Fruit fly (Drosophila melanogaster) whole organism, embryonic: Measurements from ENCODE around the gene CG42554.

Experiments used
- Bteb2 ChIP-seq: fragments of 200-800 bp; sonication (Bioruptor generic); optimal IDR thresholded peaks from 2 replicates; lab custom pipeline; 2016; ENCODE audit warnings: missing biosample characterization, missing genetic modification characterization
- CG10543 ChIP-seq: fragments of 200-800 bp; sonication (Bioruptor generic); optimal IDR thresholded peaks from 3 replicates; lab custom pipeline; 2017; ENCODE audit warnings: missing biosample characterization, mild to moderate bottlenecking, missing genetic modification characterization, moderate library complexity
- CG12236 ChIP-seq: fragments of 200-800 bp; sonication (Bioruptor generic); optimal IDR thresholded peaks from 2 replicates; lab custom pipeline; 2016; ENCODE audit warnings: missing biosample characterization, missing genetic modification characterization
- CG13123 ChIP-seq: fragments of 200-800 bp; sonication (Bioruptor generic); optimal IDR thresholded peaks from 2 replicates; lab custom pipeline; 2016; ENCODE audit warnings: missing biosample characterization, missing genetic modification characterization
- CG14014 ChIP-seq: fragments of 200-800 bp; sonication (Bioruptor generic); IDR thresholded peaks from 2 replicates; pipeline ENCODE4 v1.3.6; 2022; ENCODE audit warnings: missing biosample characterization, missing genetic modification characterization
- CG14710 ChIP-seq: fragments of 200-800 bp; sonication (Bioruptor generic); optimal IDR thresholded peaks from 3 replicates; lab custom pipeline; 2019; ENCODE audit warnings: missing biosample characterization, mild to moderate bottlenecking, missing genetic modification characterization, moderate library complexity
- CG1529 ChIP-seq: fragments of 200-800 bp; sonication (Bioruptor generic); optimal IDR thresholded peaks from 3 replicates; lab custom pipeline; 2018; ENCODE audit warnings: missing biosample characterization, missing genetic modification characterization
- CG15696 ChIP-seq: fragments of 200-800 bp; sonication (Bioruptor generic); optimal IDR thresholded peaks from 2 replicates; lab custom pipeline; 2019; ENCODE audit warnings: missing biosample characterization, mild to moderate bottlenecking, missing genetic modification characterization, moderate library complexity
- CG1602 ChIP-seq: fragments of 200-800 bp; sonication (Bioruptor generic); optimal IDR thresholded peaks from 3 replicates; lab custom pipeline; 2016; ENCODE audit warnings: missing biosample characterization, missing genetic modification characterization
- CG16813 ChIP-seq: fragments of 200-800 bp; sonication (Bioruptor generic); IDR thresholded peaks from 3 replicates; pipeline ENCODE4 v1.3.6; 2022; ENCODE audit warnings: missing biosample characterization, missing genetic modification characterization; ENCODE audit not compliant: partially characterized antibody
- CG17612 ChIP-seq: fragments of 200-800 bp; sonication (Bioruptor generic); IDR thresholded peaks from 2 replicates; pipeline ENCODE4 v1.3.6; 2022; ENCODE audit warnings: missing biosample characterization, missing genetic modification characterization
- CG17829 ChIP-seq: fragments of 200-800 bp; optimal IDR thresholded peaks from 2 replicates; lab custom pipeline; 2019; ENCODE audit warnings: missing biosample characterization, mild to moderate bottlenecking, missing genetic modification characterization, moderate library complexity
- CG1832 ChIP-seq: fragments of 200-800 bp; sonication (Bioruptor generic); optimal IDR thresholded peaks from 2 replicates; lab custom pipeline; 2017; ENCODE audit warnings: missing biosample characterization, mild to moderate bottlenecking, missing genetic modification characterization, inconsistent platforms
- CG2712 ChIP-seq: fragments of 200-800 bp; optimal IDR thresholded peaks from 3 replicates; lab custom pipeline; 2019; ENCODE audit warnings: missing biosample characterization, mild to moderate bottlenecking, missing genetic modification characterization, moderate library complexity
- CG30020 ChIP-seq: fragments of 200-800 bp; optimal IDR thresholded peaks from 2 replicates; lab custom pipeline; 2019; ENCODE audit warnings: missing biosample characterization, mild to moderate bottlenecking, missing genetic modification characterization, moderate library complexity
- CG3065 ChIP-seq: fragments of 200-800 bp; sonication (Bioruptor generic); optimal IDR thresholded peaks from 2 replicates; lab custom pipeline; 2016; ENCODE audit warnings: missing biosample characterization, missing genetic modification characterization
- CG3163 ChIP-seq: fragments of 200-800 bp; sonication (Bioruptor generic); optimal IDR thresholded peaks from 3 replicates; lab custom pipeline; 2016; ENCODE audit warnings: missing biosample characterization, missing genetic modification characterization
- CG3407 ChIP-seq: fragments of 200-800 bp; sonication (Bioruptor generic); optimal IDR thresholded peaks from 2 replicates; lab custom pipeline; 2018; ENCODE audit warnings: missing biosample characterization, mild to moderate bottlenecking, missing genetic modification characterization
- CG6254 ChIP-seq: fragments of 200-800 bp; sonication (Bioruptor generic); optimal IDR thresholded peaks from 3 replicates; lab custom pipeline; 2017; ENCODE audit warnings: mild to moderate bottlenecking, missing biosample characterization, missing genetic modification reagents, missing genetic modification characterization
- CG6683 ChIP-seq: fragments of 200-800 bp; sonication (Bioruptor generic); optimal IDR thresholded peaks from 2 replicates; lab custom pipeline; 2017; ENCODE audit warnings: missing biosample characterization, mild to moderate bottlenecking, missing genetic modification characterization, missing genetic modification reagents
- CG8478 ChIP-seq: fragments of >200 bp; optimal IDR thresholded peaks from 2 replicates; lab custom pipeline; 2018
- CG9437 ChIP-seq: fragments of 200-800 bp; sonication (Bioruptor generic); optimal IDR thresholded peaks from 2 replicates; lab custom pipeline; 2018; ENCODE audit warnings: missing biosample characterization, mild to moderate bottlenecking, missing genetic modification characterization
- Camta ChIP-seq: fragments of 200-800 bp; sonication (Bioruptor generic); optimal IDR thresholded peaks from 2 replicates; lab custom pipeline; 2016; ENCODE audit warnings: missing biosample characterization, missing genetic modification characterization
- Dek ChIP-seq: fragments of 200-800 bp; sonication (Bioruptor generic); optimal IDR thresholded peaks from 3 replicates; lab custom pipeline; 2019; ENCODE audit warnings: missing biosample characterization, mild to moderate bottlenecking, missing genetic modification characterization, moderate library complexity
- Fer3 ChIP-seq: fragments of 200-800 bp; sonication (Bioruptor generic); optimal IDR thresholded peaks from 2 replicates; lab custom pipeline; 2018; ENCODE audit warnings: missing biosample characterization, mild to moderate bottlenecking, missing genetic modification characterization, moderate library complexity
- Gsc ChIP-seq: fragments of 200-800 bp; sonication (Bioruptor generic); IDR thresholded peaks from 2 replicates; pipeline ENCODE4 v1.3.6; 2022; ENCODE audit warnings: missing biosample characterization, missing genetic modification characterization
- HLH3B ChIP-seq: fragments of 200-800 bp; sonication (Bioruptor generic); IDR thresholded peaks from 2 replicates; pipeline ENCODE4 v1.3.6; 2022; ENCODE audit warnings: missing biosample characterization, missing genetic modification characterization
- Hr51 ChIP-seq, 2 experiments: fragments of 200-800 bp; sonication (Bioruptor generic); optimal IDR thresholded peaks; 2 replicates in 1 of 2; 3 replicates in 1 of 2; lab custom pipeline; 2016 to 2018; ENCODE audit warnings: missing biosample characterization in 2 of 2, missing genetic modification characterization in 2 of 2, mild to moderate bottlenecking in 1 of 2, moderate library complexity in 1 of 2
- NK7.1 ChIP-seq: fragments of 200-800 bp; sonication (Bioruptor generic); optimal IDR thresholded peaks from 3 replicates; lab custom pipeline; 2016; ENCODE audit warnings: missing biosample characterization, missing genetic modification characterization
- Neu2 ChIP-seq: fragments of 200-800 bp; sonication (Bioruptor generic); optimal IDR thresholded peaks from 3 replicates; lab custom pipeline; 2016; ENCODE audit warnings: missing biosample characterization, missing genetic modification characterization, borderline replicate concordance
- Nf-YA ChIP-seq: fragments of 200-800 bp; sonication (Bioruptor generic); IDR thresholded peaks from 2 replicates; pipeline ENCODE4 v1.3.6; 2022; ENCODE audit warnings: missing biosample characterization, missing genetic modification characterization
- Sox102F ChIP-seq: fragments of 200-800 bp; sonication (Bioruptor generic); optimal IDR thresholded peaks from 2 replicates; lab custom pipeline; 2018; ENCODE audit warnings: missing biosample characterization, mild to moderate bottlenecking, missing genetic modification characterization, moderate library complexity
- Sry-β ChIP-seq: fragments of 200-800 bp; sonication (Bioruptor generic); optimal IDR thresholded peaks from 2 replicates; lab custom pipeline; 2018; ENCODE audit warnings: missing biosample characterization, mild to moderate bottlenecking, missing genetic modification characterization, moderate library complexity
- Tbp ChIP-seq: fragments of >200 bp; optimal IDR thresholded peaks from 2 replicates; lab custom pipeline; 2018; ENCODE audit warnings: missing biosample characterization, missing genetic modification characterization
- ara ChIP-seq: fragments of 200-800 bp; sonication (Bioruptor generic); IDR thresholded peaks from 2 replicates; pipeline ENCODE4 v1.3.6; 2022; ENCODE audit warnings: missing biosample characterization, missing genetic modification characterization
- ash1 ChIP-seq: fragments of 200-800 bp; sonication (Bioruptor generic); optimal IDR thresholded peaks from 2 replicates; lab custom pipeline; 2018; ENCODE audit warnings: missing biosample characterization, mild to moderate bottlenecking, missing genetic modification characterization
- br ChIP-seq: fragments of >200 bp; optimal IDR thresholded peaks from 2 replicates; lab custom pipeline; 2017
- crc ChIP-seq: fragments of 200-800 bp; sonication (Bioruptor generic); optimal IDR thresholded peaks from 2 replicates; lab custom pipeline; 2016; ENCODE audit warnings: missing biosample characterization, missing genetic modification characterization
- dan ChIP-seq: fragments of 200-800 bp; sonication (Bioruptor generic); IDR thresholded peaks from 2 replicates; pipeline ENCODE4 v1.3.6; 2022; ENCODE audit warnings: missing biosample characterization, missing genetic modification characterization
- dpn ChIP-seq, 2 experiments: fragments of 200-800 bp; sonication (Bioruptor generic); optimal IDR thresholded peaks; 3 replicates each; lab custom pipeline; 2016; ENCODE audit warnings: missing biosample characterization in 2 of 2, missing genetic modification characterization in 2 of 2
- emc ChIP-seq: fragments of 200-800 bp; sonication (Bioruptor generic); optimal IDR thresholded peaks from 2 replicates; lab custom pipeline; 2016; ENCODE audit warnings: missing biosample characterization, missing genetic modification characterization
- en ChIP-seq: fragments of 200-800 bp; sonication (Bioruptor generic); optimal IDR thresholded peaks from 2 replicates; lab custom pipeline; 2016; ENCODE audit warnings: missing biosample characterization, missing genetic modification characterization
- insv ChIP-seq, 2 experiments: fragments of 200-800 bp; sonication (Bioruptor generic); optimal IDR thresholded peaks; 3 replicates each; lab custom pipeline; 2016 to 2018; ENCODE audit warnings: missing biosample characterization in 2 of 2, missing genetic modification characterization in 2 of 2
- kay ChIP-seq: fragments of 200-800 bp; sonication (Bioruptor generic); optimal IDR thresholded peaks from 2 replicates; lab custom pipeline; 2016; ENCODE audit warnings: missing biosample characterization, missing genetic modification characterization
- pb ChIP-seq: fragments of 200-800 bp; sonication (Bioruptor generic); optimal IDR thresholded peaks from 3 replicates; lab custom pipeline; 2016; ENCODE audit warnings: missing biosample characterization, missing genetic modification characterization
- prd ChIP-seq, 3 experiments: fragments of >200 bp in 2 of 3; fragments of 200-800 bp in 1 of 3; sonication (Bioruptor generic) in 1 of 3; optimal IDR thresholded peaks in 2 of 3; IDR thresholded peaks in 1 of 3; 2 replicates in 2 of 3; 3 replicates in 1 of 3; pipeline versions ENCODE4 v1.3.6 to Lab custom; 2017 to 2022; ENCODE audit warnings: missing biosample characterization in 1 of 3, missing genetic modification characterization in 1 of 3
- tll ChIP-seq, 2 experiments: fragments of 200-800 bp in 1 of 2; fragments of >200 bp in 1 of 2; sonication (Bioruptor generic) in 1 of 2; optimal IDR thresholded peaks; 2 replicates each; lab custom pipeline; 2017 to 2019; ENCODE audit warnings: missing biosample characterization in 2 of 2, missing genetic modification characterization in 2 of 2, mild to moderate bottlenecking in 1 of 2, moderate library complexity in 1 of 2
- tup ChIP-seq: fragments of 200-800 bp; sonication (Bioruptor generic); optimal IDR thresholded peaks from 2 replicates; lab custom pipeline; 2016; ENCODE audit warnings: missing biosample characterization, mild to moderate bottlenecking, missing genetic modification characterization, moderate library complexity
- wdn ChIP-seq: fragments of 200-800 bp; sonication (Bioruptor generic); IDR thresholded peaks from 2 replicates; pipeline ENCODE4 v1.3.6; 2022; ENCODE audit warnings: missing biosample characterization, missing genetic modification characterization
- zen ChIP-seq: fragments of 200-800 bp; sonication (Bioruptor generic); optimal IDR thresholded peaks from 3 replicates; lab custom pipeline; 2018; ENCODE audit warnings: missing biosample characterization, mild to moderate bottlenecking, missing genetic modification characterization, moderate library complexity

CG42554 gene

dm6 chr3L:819297-819886 is 16.1 kb upstream of the CG42554 start (continued):
- no peak for TF ChIP-seq Tbp (GFP tag; lab: Kevin White, UChicago)
- TF ChIP-seq wdn, result peak; percentile 81
- TF ChIP-seq CG9437 (GFP tag; lab: Kevin White, UChicago), result peak; percentile 71
- peak; percentile 91 for TF ChIP-seq ara (GFP tag; lab: Robert Waterston, UW)
- TF ChIP-seq zen (tag; lab: Kevin White, UChicago), result peak; percentile 27
- TF ChIP-seq CG3407, result peak; percentile 71
- peak; percentile 80 for TF ChIP-seq CG12236 (GFP tag; lab: Kevin White, UChicago)
- peak; percentile 88 to 94 for TF ChIP-seq dpn (GFP tag; optimal IDR thresholded peaks at IDR 0.05; lab: Kevin White, UChicago)
- TF ChIP-seq tup (GFP tag; lab: Kevin White, UChicago), result peak; percentile 53
- TF ChIP-seq pb (GFP tag; lab: Kevin White, UChicago), result peak; percentile 87
- TF ChIP-seq HLH3B (GFP tag; lab: Robert Waterston, UW), result peak; percentile 95
- TF ChIP-seq tll (GFP tag; optimal IDR thresholded peaks at IDR 0.05; lab: Kevin White, UChicago), result no peak
- TF ChIP-seq insv (GFP tag; optimal IDR thresholded peaks at IDR 0.05; lab: Kevin White, UChicago), result peak in 1 of 2 experiments; percentile 22
- no peak for TF ChIP-seq CG16813 (GFP tag; lab: Robert Waterston, UW)
- peak; percentile 70 to 88 for TF ChIP-seq Hr51 (GFP tag; optimal IDR thresholded peaks at IDR 0.05; lab: Kevin White, UChicago)
- TF ChIP-seq CG14014 (GFP tag; lab: Robert Waterston, UW), result peak; percentile 94
- peak; percentile 58 for TF ChIP-seq CG6683 (GFP tag; lab: Kevin White, UChicago)
- TF ChIP-seq Bteb2, result peak; percentile 67
- TF ChIP-seq CG14710 (tag; lab: Kevin White, UChicago), result peak; percentile 58
- no peak for TF ChIP-seq CG8478
- TF ChIP-seq CG10543 (GFP tag; lab: Kevin White, UChicago), result peak; percentile 82
- TF ChIP-seq Dek (tag; lab: Kevin White, UChicago), result peak; percentile 89
- TF ChIP-seq kay (GFP tag; lab: Kevin White, UChicago), result peak; percentile 47
- peak; percentile 14 for TF ChIP-seq Sry-β (GFP tag; lab: Kevin White, UChicago)
- peak; percentile 75 for TF ChIP-seq Gsc
- TF ChIP-seq CG1602 (GFP tag; lab: Kevin White, UChicago), result peak; percentile 78
- TF ChIP-seq CG3065, result peak; percentile 41
- TF ChIP-seq CG13123, result peak; percentile 66
- TF ChIP-seq Camta (GFP tag; lab: Kevin White, UChicago), result peak; percentile 84
- TF ChIP-seq CG2712 (tag; lab: Kevin White, UChicago), result peak; percentile 81
- TF ChIP-seq Fer3 (tag; lab: Kevin White, UChicago), result peak; percentile 85
- peak; percentile 80 for TF ChIP-seq CG17829 (tag; lab: Kevin White, UChicago)
- TF ChIP-seq CG1529 (GFP tag; lab: Kevin White, UChicago), result peak; percentile 79
- no peak for TF ChIP-seq Neu2 (GFP tag; lab: Kevin White, UChicago)
- peak; percentile 19 for TF ChIP-seq CG30020 (tag; lab: Kevin White, UChicago)
- peak; percentile 87 for TF ChIP-seq Nf-YA
- no peak for TF ChIP-seq br (lab: Kevin White, UChicago)
- TF ChIP-seq CG1832 (GFP tag; lab: Kevin White, UChicago), result no peak
- TF ChIP-seq emc (GFP tag; lab: Kevin White, UChicago), result peak; percentile 73
- peak; percentile 27 for TF ChIP-seq CG15696 (tag; lab: Kevin White, UChicago)
- peak; percentile 66; the same call in 1 of the 2 replicates for TF ChIP-seq CG17612 (GFP tag; lab: Robert Waterston, UW)
- TF ChIP-seq crc (GFP tag; lab: Kevin White, UChicago), result peak; percentile 78
- TF ChIP-seq CG3163 (GFP tag; lab: Kevin White, UChicago), result peak; percentile 66
- peak; percentile 42 for TF ChIP-seq ash1 (GFP tag; lab: Kevin White, UChicago)
- TF ChIP-seq Sox102F (GFP tag; lab: Kevin White, UChicago), result peak; percentile 94
- TF ChIP-seq CG6254 (GFP tag; lab: Kevin White, UChicago), result peak; percentile 55
- peak; percentile 53; the same call in 1 of the 2 replicates for TF ChIP-seq dan
- peak; percentile 73 for TF ChIP-seq NK7.1 (GFP tag; lab: Kevin White, UChicago)
- TF ChIP-seq prd (optimal IDR thresholded peaks at IDR 0.05; lab: Kevin White, UChicago), result no peak
- TF ChIP-seq prd (GFP tag; IDR thresholded peaks at IDR 0.05; lab: Robert Waterston, UW), result peak; percentile 95
- TF ChIP-seq en, result peak; percentile 85
